5 worm cellular contexts compared by ENCODE assay signal in the genomic region with DNA sequence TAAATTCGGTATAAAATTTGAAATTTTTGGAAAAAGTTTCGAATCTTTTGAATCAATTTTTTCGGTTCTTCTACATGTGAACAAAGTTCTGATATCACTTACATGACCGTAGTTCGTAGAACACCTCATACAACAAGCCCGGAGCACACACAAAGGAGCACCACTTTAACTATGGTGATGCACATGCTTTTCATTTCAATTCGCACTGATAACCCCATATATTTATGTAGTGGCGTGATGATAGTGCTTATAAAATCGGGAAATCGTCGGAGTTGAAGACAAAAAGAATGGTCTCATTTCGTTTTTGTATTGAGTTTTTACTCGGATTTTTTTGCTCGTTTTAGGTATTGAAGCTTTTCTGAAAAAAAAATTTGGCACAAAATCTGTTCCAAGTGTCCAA.
TF ChIP-seq lines count a peak whose summit lies in the region.

Gene W09B6.4 (minus strand): TSS at position 151 of the 400 bp plus-strand sequence.

TF ChIP-seq in whole organism, L1 larva, 84 proteins besides CTCF, POLR2A, EP300 and RAD21:
- TF ChIP-seq ceh-63 (GFP tag; optimal IDR thresholded peaks at IDR 0.05; lab: Kevin White, UChicago) (no peak), fkh-8 (tag; optimal IDR thresholded peaks at IDR 0.05; lab: Kevin White, UChicago) (no peak), nhr-77 (tag; optimal IDR thresholded peaks at IDR 0.05; lab: Kevin White, UChicago) (no peak), irx-1 (tag; optimal IDR thresholded peaks at IDR 0.05; lab: Kevin White, UChicago) (no peak), pqm-1 (tag; optimal IDR thresholded peaks at IDR 0.05; lab: Kevin White, UChicago) (peak; percentile 7), elt-2 (tag; optimal IDR thresholded peaks at IDR 0.05; lab: Kevin White, UChicago) (peak; percentile 31), elt-3 (tag; optimal IDR thresholded peaks at IDR 0.05; lab: Kevin White, UChicago) (no peak), mdl-1 (tag; optimal IDR thresholded peaks at IDR 0.05; lab: Kevin White, UChicago) (no peak)

TF ChIP-seq in whole organism, L2 larva, 48 proteins besides CTCF, POLR2A, EP300 and RAD21:
- TF ChIP-seq nhr-21 (tag; optimal IDR thresholded peaks at IDR 0.05; lab: Kevin White, UChicago): no peak
- TF ChIP-seq nhr-11 (tag; optimal IDR thresholded peaks at IDR 0.05; lab: Kevin White, UChicago): no peak
- TF ChIP-seq mbf-1 (tag; optimal IDR thresholded peaks at IDR 0.05; lab: Kevin White, UChicago): no peak
- TF ChIP-seq fos-1 (tag; optimal IDR thresholded peaks at IDR 0.05; lab: Kevin White, UChicago): peak; percentile 18
- TF ChIP-seq ZK546.5 (tag; optimal IDR thresholded peaks at IDR 0.05; lab: Kevin White, UChicago): no peak
- no peak for TF ChIP-seq nhr-6 (tag; optimal IDR thresholded peaks at IDR 0.05; lab: Kevin White, UChicago)
- TF ChIP-seq blmp-1 (tag; optimal IDR thresholded peaks at IDR 0.05; lab: Kevin White, UChicago; ENCODE audit: insufficient read depth): no peak
- TF ChIP-seq crh-2 (tag; optimal IDR thresholded peaks at IDR 0.05; lab: Kevin White, UChicago): no peak
- TF ChIP-seq nhr-77 (tag; optimal IDR thresholded peaks at IDR 0.05; lab: Kevin White, UChicago): no peak
- TF ChIP-seq zag-1 (tag; optimal IDR thresholded peaks at IDR 0.05; lab: Kevin White, UChicago): no peak
- no peak for TF ChIP-seq ceh-16 (tag; optimal IDR thresholded peaks at IDR 0.05; lab: Kevin White, UChicago)
- TF ChIP-seq mdl-1 (tag; optimal IDR thresholded peaks at IDR 0.05; lab: Kevin White, UChicago): peak in 1 of 2 experiments; percentile 1
- TF ChIP-seq skn-1 (tag; optimal IDR thresholded peaks at IDR 0.05; lab: Kevin White, UChicago): peak; percentile 29
- no peak for TF ChIP-seq gmeb-1 (tag; optimal IDR thresholded peaks at IDR 0.05; lab: Kevin White, UChicago)
- no peak for TF ChIP-seq mab-5 (tag; optimal IDR thresholded peaks at IDR 0.05; lab: Kevin White, UChicago)
- no peak for TF ChIP-seq nhr-129 (tag; optimal IDR thresholded peaks at IDR 0.05; lab: Kevin White, UChicago)
- no peak for TF ChIP-seq dmd-4 (tag; optimal IDR thresholded peaks at IDR 0.05; lab: Kevin White, UChicago)
- TF ChIP-seq lsy-2 (tag; optimal IDR thresholded peaks at IDR 0.05; lab: Kevin White, UChicago): no peak
- TF ChIP-seq lin-11 (tag; optimal IDR thresholded peaks at IDR 0.05; lab: Kevin White, UChicago): no peak
TF ChIP-seq in whole organism, L2 larva: peak in this region for 3.

TF ChIP-seq in whole organism, L3 larva, 47 proteins besides CTCF, POLR2A, EP300 and RAD21:
- TF ChIP-seq snpc-4 (tag; optimal IDR thresholded peaks at IDR 0.05; lab: Kevin White, UChicago) (no peak), ztf-4 (tag; optimal IDR thresholded peaks at IDR 0.05; lab: Kevin White, UChicago) (no peak), aly-2 (tag; optimal IDR thresholded peaks at IDR 0.05; lab: Kevin White, UChicago) (no peak), daf-12 (tag; optimal IDR thresholded peaks at IDR 0.05; lab: Kevin White, UChicago) (no peak), nhr-237 (tag; optimal IDR thresholded peaks at IDR 0.05; lab: Kevin White, UChicago) (no peak), jun-1 (tag; optimal IDR thresholded peaks at IDR 0.05; lab: Kevin White, UChicago) (peak; percentile 54), nfya-1 (tag; optimal IDR thresholded peaks at IDR 0.05; lab: Kevin White, UChicago; ENCODE audit: insufficient read depth) (no peak), elt-2 (tag; optimal IDR thresholded peaks at IDR 0.05; lab: Kevin White, UChicago) (peak; percentile 88), ceh-9 (tag; optimal IDR thresholded peaks at IDR 0.05; lab: Kevin White, UChicago) (no peak), nhr-23 (tag; optimal IDR thresholded peaks at IDR 0.05; lab: Kevin White, UChicago) (no peak), R02D3.7 (tag; optimal IDR thresholded peaks at IDR 0.05; lab: Kevin White, UChicago) (no peak), nhr-11 (tag; optimal IDR thresholded peaks at IDR 0.05; lab: Kevin White, UChicago) (no peak), pqm-1 (tag; optimal IDR thresholded peaks at IDR 0.05; lab: Kevin White, UChicago) (peak; percentile 94)

TF ChIP-seq in whole organism, L4 larva, 104 proteins besides CTCF, POLR2A, EP300 and RAD21:
- TF ChIP-seq nhr-41 (GFP tag; IDR thresholded peaks at IDR 0.05; lab: Robert Waterston, UW): no peak
- no peak for TF ChIP-seq daf-16 (GFP tag; optimal IDR thresholded peaks at IDR 0.05; lab: Kevin White, UChicago)
- peak; percentile 57 for TF ChIP-seq daf-16 (tag; optimal IDR thresholded peaks at IDR 0.05; lab: Kevin White, UChicago)
- TF ChIP-seq mep-1 (tag; optimal IDR thresholded peaks at IDR 0.05; lab: Kevin White, UChicago): peak; percentile 22
- no peak for TF ChIP-seq zip-11 (GFP tag; IDR thresholded peaks at IDR 0.05; lab: Robert Waterston, UW)
- TF ChIP-seq hlh-11 (tag; optimal IDR thresholded peaks at IDR 0.05; lab: Kevin White, UChicago): peak; percentile 38
- TF ChIP-seq hlh-30 (tag; optimal IDR thresholded peaks at IDR 0.05; lab: Kevin White, UChicago; ENCODE audit: insufficient read depth): peak; percentile 44
- peak in 1 of 2 experiments; percentile 15 for TF ChIP-seq unc-62 (GFP tag; optimal IDR thresholded peaks at IDR 0.05 in 1 of 2; lab: Kevin White, UChicago)
- TF ChIP-seq unc-62 (tag; optimal IDR thresholded peaks at IDR 0.05; lab: Kevin White, UChicago): no peak
- peak; percentile 61 for TF ChIP-seq pqm-1 (tag; optimal IDR thresholded peaks at IDR 0.05; lab: Kevin White, UChicago)
- TF ChIP-seq mdt-29 (GFP tag; IDR thresholded peaks at IDR 0.05; lab: Robert Waterston, UW): 0 out of 2 replicates have a peak, but pooled peaks have one; percentile 37
- peak; percentile 32 for TF ChIP-seq ama-1 (optimal IDR thresholded peaks at IDR 0.05; lab: Kevin White, UChicago)
- TF ChIP-seq hmg-1.1 (GFP tag; IDR thresholded peaks at IDR 0.05; lab: Robert Waterston, UW): no peak
- no peak for TF ChIP-seq mxl-3 (GFP tag; optimal IDR thresholded peaks at IDR 0.05; lab: Kevin White, UChicago)
- no peak for TF ChIP-seq Y5F2A.4 (GFP tag; optimal IDR thresholded peaks at IDR 0.05; lab: Kevin White, UChicago)
- TF ChIP-seq snpc-1.2 (GFP tag; IDR thresholded peaks at IDR 0.05; lab: Robert Waterston, UW): no peak
- no peak for TF ChIP-seq sdz-12 (GFP tag; optimal IDR thresholded peaks at IDR 0.05; lab: Kevin White, UChicago)
- TF ChIP-seq nhr-28 (tag; optimal IDR thresholded peaks at IDR 0.05; lab: Kevin White, UChicago): peak; percentile 82
- TF ChIP-seq T20F7.1 (GFP tag; optimal IDR thresholded peaks at IDR 0.05; lab: Kevin White, UChicago): peak; percentile 35
- TF ChIP-seq nhr-25 (tag; optimal IDR thresholded peaks at IDR 0.05; lab: Kevin White, UChicago; ENCODE audit: borderline replicate concordance, insufficient read depth): no peak
- no peak for TF ChIP-seq ceh-32 (tag; optimal IDR thresholded peaks at IDR 0.05; lab: Kevin White, UChicago; ENCODE audit: poor library complexity)
- peak; percentile 64 for TF ChIP-seq dve-1 (tag; optimal IDR thresholded peaks at IDR 0.05; lab: Kevin White, UChicago; ENCODE audit: insufficient read depth)
- TF ChIP-seq nhr-77 (tag; optimal IDR thresholded peaks at IDR 0.05; lab: Kevin White, UChicago): peak; percentile 40
- TF ChIP-seq dmd-6 (GFP tag; IDR thresholded peaks at IDR 0.05; lab: Robert Waterston, UW): peak; percentile 35

TF ChIP-seq in whole organism, young adult, 124 proteins besides CTCF, POLR2A, EP300 and RAD21:
- no peak for TF ChIP-seq lsy-27 (tag; optimal IDR thresholded peaks at IDR 0.05; lab: Kevin White, UChicago; ENCODE audit: borderline replicate concordance, insufficient read depth)
- TF ChIP-seq nhr-80 (tag; optimal IDR thresholded peaks at IDR 0.05; lab: Kevin White, UChicago): peak; percentile 58
- no peak for TF ChIP-seq madf-6 (GFP tag; IDR thresholded peaks at IDR 0.05; lab: Robert Waterston, UW)
TF ChIP-seq in whole organism, young adult: peak in this region for 1.
